Worm (Caenorhabditis elegans) whole organism, dauer: Measurements from ENCODE around the gene rpb-11.
"Not testable (repeated sequence)": the region's sequence is repeated elsewhere in the genome, so short reads cannot be mapped to it uniquely, and the experiment has no call there.

Source experiments
- unc-62 ChIP-seq: sonication (generic microtip); optimal IDR thresholded peaks from 2 replicates; lab custom pipeline; 2017; ENCODE audit warnings: missing biosample characterization, missing genetic modification reagents, missing genetic modification characterization

rpb-11 gene

ce11 chrII:14059767-14060166 is at the start of gene rpb-11:
Gene rpb-11 (plus strand): TSS chrII:14060085.
- TF ChIP-seq unc-62 (GFP tag; lab: Kevin White, UChicago), result no peak

- TF ChIP-seq unc-62 (GFP tag; lab: Kevin White, UChicago), result no peak
Measured at ce11 chrII:14010656-14011376, 49.1 kb upstream of the rpb-11 start, which contains the start of gene F01D5.8. Gene F01D5.8 (plus strand): TSS chrII:14010706.

- TF ChIP-seq unc-62 (GFP tag; lab: Kevin White, UChicago), result no peak
Measured at ce11 chrII:14014637-14015036, 45.2 kb upstream of the rpb-11 start.

- TF ChIP-seq unc-62 (GFP tag; lab: Kevin White, UChicago), result no peak
Measured at ce11 chrII:14016865-14017264, 43.0 kb upstream of the rpb-11 start, which contains the start of gene cyp-37A1. Gene cyp-37A1 (minus strand): TSS chrII:14016965.

ce11 chrII:14018192-14018591 is 41.7 kb upstream of the rpb-11 start:
- TF ChIP-seq unc-62 (GFP tag; lab: Kevin White, UChicago), result no peak

- TF ChIP-seq unc-62 (GFP tag; lab: Kevin White, UChicago), result no peak
Measured at ce11 chrII:14018887-14019286, 41.0 kb upstream of the rpb-11 start.

- not testable (repeated sequence) for TF ChIP-seq unc-62 (GFP tag; lab: Kevin White, UChicago)
Measured at ce11 chrII:14021230-14021629, 38.7 kb upstream of the rpb-11 start, which contains the start of gene F01D5.10. Gene F01D5.10 (minus strand): TSS chrII:14021330.

- no peak for TF ChIP-seq unc-62 (GFP tag; lab: Kevin White, UChicago)
Measured at ce11 chrII:14032705-14033104, 27.2 kb upstream of the rpb-11 start.

ce11 chrII:14034559-14034958 is 25.3 kb upstream of the rpb-11 start:
- no peak for TF ChIP-seq unc-62 (GFP tag; lab: Kevin White, UChicago)

- TF ChIP-seq unc-62 (GFP tag; lab: Kevin White, UChicago), result no peak
Measured at ce11 chrII:14036724-14037483, 23.0 kb upstream of the rpb-11 start.

ce11 chrII:14037484-14038303 is 22.2 kb upstream of the rpb-11 start:
- TF ChIP-seq unc-62 (GFP tag; lab: Kevin White, UChicago), result no peak

ce11 chrII:14038331-14038730 is 21.6 kb upstream of the rpb-11 start:
- TF ChIP-seq unc-62 (GFP tag; lab: Kevin White, UChicago), result no peak

ce11 chrII:14039811-14040203 is 20.1 kb upstream of the rpb-11 start:
- TF ChIP-seq unc-62 (GFP tag; lab: Kevin White, UChicago), result no peak

- TF ChIP-seq unc-62 (GFP tag; lab: Kevin White, UChicago), result peak; percentile 40
Measured at ce11 chrII:14040204-14040842, 19.6 kb upstream of the rpb-11 start.
